Fruit fly (Drosophila melanogaster) whole organism, embryonic: ENCODE measurements around the gene CG9166.
A peak's percentile ranks its signal among the peaks of the same experiment; 100 is the strongest.

ENCODE experiments used
- Antp ChIP-seq: fragments of 200-800 bp; sonication (Bioruptor generic); optimal IDR thresholded peaks from 3 replicates; lab custom pipeline; 2016; ENCODE audit warnings: missing biosample characterization, missing genetic modification characterization
- CG10274 ChIP-seq: fragments of 200-800 bp; sonication (Bioruptor generic); optimal IDR thresholded peaks from 3 replicates; lab custom pipeline; 2017; ENCODE audit warnings: missing biosample characterization, mild to moderate bottlenecking, missing genetic modification characterization
- CG11456 ChIP-seq: fragments of 200-800 bp; sonication (Bioruptor generic); IDR thresholded peaks from 3 replicates; pipeline ENCODE4 v1.3.6; 2022; ENCODE audit warnings: missing biosample characterization, missing genetic modification characterization
- CG11504 ChIP-seq: fragments of 200-800 bp; sonication (Bioruptor generic); optimal IDR thresholded peaks from 3 replicates; lab custom pipeline; 2019; ENCODE audit warnings: missing biosample characterization, mild to moderate bottlenecking, missing genetic modification characterization, moderate library complexity
- CG11696 ChIP-seq: fragments of 200-800 bp; sonication (Bioruptor generic); IDR thresholded peaks from 2 replicates; pipeline ENCODE4 v1.3.6; 2022; ENCODE audit warnings: missing biosample characterization, missing genetic modification characterization
- CG12391 ChIP-seq: fragments of 200-800 bp; sonication (Bioruptor generic); optimal IDR thresholded peaks from 3 replicates; lab custom pipeline; 2018; ENCODE audit warnings: missing biosample characterization, mild to moderate bottlenecking, missing genetic modification characterization, moderate library complexity
- CG12769 ChIP-seq: fragments of 200-800 bp; sonication (Bioruptor generic); optimal IDR thresholded peaks from 2 replicates; lab custom pipeline; 2019; ENCODE audit warnings: missing biosample characterization, mild to moderate bottlenecking, missing genetic modification characterization, moderate library complexity
- CG13287 ChIP-seq: fragments of 200-800 bp; sonication (Bioruptor generic); IDR thresholded peaks from 2 replicates; pipeline ENCODE4 v1.3.6; 2022; ENCODE audit warnings: missing biosample characterization, missing genetic modification characterization; ENCODE audit not compliant: partially characterized antibody
- CG13775 ChIP-seq: fragments of 200-800 bp; sonication (Bioruptor generic); optimal IDR thresholded peaks from 3 replicates; lab custom pipeline; 2017; ENCODE audit warnings: missing biosample characterization, mild to moderate bottlenecking, missing genetic modification characterization
- CG14441 ChIP-seq: fragments of 200-800 bp; sonication (Bioruptor generic); IDR thresholded peaks from 2 replicates; pipeline ENCODE4 v1.3.6; 2022; ENCODE audit warnings: missing biosample characterization, missing genetic modification characterization
- CG15601 ChIP-seq: fragments of 200-800 bp; sonication (Bioruptor generic); optimal IDR thresholded peaks from 3 replicates; lab custom pipeline; 2019; ENCODE audit warnings: missing biosample characterization, mild to moderate bottlenecking, missing genetic modification characterization, moderate library complexity
- CG1647 ChIP-seq: fragments of 200-800 bp; sonication (Bioruptor generic); optimal IDR thresholded peaks from 3 replicates; lab custom pipeline; 2016; ENCODE audit warnings: missing biosample characterization, missing genetic modification characterization
- CG17361 ChIP-seq: fragments of 200-800 bp; sonication (Bioruptor generic); IDR thresholded peaks from 3 replicates; pipeline ENCODE4 v1.3.6; 2022; ENCODE audit warnings: missing biosample characterization, missing genetic modification characterization
- CG18476 ChIP-seq: fragments of 200-800 bp; sonication (Bioruptor generic); optimal IDR thresholded peaks from 2 replicates; lab custom pipeline; 2016; ENCODE audit warnings: missing biosample characterization, mild to moderate bottlenecking, missing genetic modification characterization
- CG2678 ChIP-seq: fragments of 200-800 bp; sonication (Bioruptor generic); optimal IDR thresholded peaks from 3 replicates; lab custom pipeline; 2019; ENCODE audit warnings: missing biosample characterization, mild to moderate bottlenecking, missing genetic modification characterization, moderate library complexity
- CG2875 ChIP-seq: fragments of 200-800 bp; sonication (Bioruptor generic); optimal IDR thresholded peaks from 2 replicates; lab custom pipeline; 2017; ENCODE audit warnings: missing biosample characterization, mild to moderate bottlenecking, missing genetic modification characterization, missing genetic modification reagents
- CG3065 ChIP-seq: fragments of 200-800 bp; sonication (Bioruptor generic); optimal IDR thresholded peaks from 2 replicates; lab custom pipeline; 2016; ENCODE audit warnings: missing biosample characterization, missing genetic modification characterization
- CG31388 ChIP-seq: fragments of 200-800 bp; sonication (Bioruptor generic); optimal IDR thresholded peaks from 2 replicates; lab custom pipeline; 2016; ENCODE audit warnings: missing biosample characterization, missing genetic modification characterization
- CG34376 ChIP-seq: fragments of 200-800 bp; sonication (Bioruptor generic); optimal IDR thresholded peaks from 2 replicates; lab custom pipeline; 2018; ENCODE audit warnings: missing biosample characterization, mild to moderate bottlenecking, missing genetic modification characterization
- CG3726 ChIP-seq: fragments of 200-800 bp; sonication (Bioruptor generic); IDR thresholded peaks from 3 replicates; pipeline ENCODE4, ENCODE4 v1.3.6; 2022; ENCODE audit warnings: missing biosample characterization, missing genetic modification characterization
- CG6689 ChIP-seq: fragments of 200-800 bp; sonication (Bioruptor generic); IDR thresholded peaks from 2 replicates; pipeline ENCODE4 v1.3.6; 2022; ENCODE audit warnings: missing biosample characterization, missing genetic modification characterization
- CG7745 ChIP-seq: fragments of 200-800 bp; sonication (Bioruptor generic); optimal IDR thresholded peaks from 2 replicates; lab custom pipeline; 2018; ENCODE audit warnings: missing biosample characterization, mild to moderate bottlenecking, missing genetic modification characterization, moderate library complexity
- CG9437 ChIP-seq: fragments of 200-800 bp; sonication (Bioruptor generic); optimal IDR thresholded peaks from 2 replicates; lab custom pipeline; 2018; ENCODE audit warnings: missing biosample characterization, mild to moderate bottlenecking, missing genetic modification characterization
- CG9876 ChIP-seq: fragments of 200-800 bp; sonication (Bioruptor generic); optimal IDR thresholded peaks from 2 replicates; lab custom pipeline; 2016; ENCODE audit warnings: missing biosample characterization, missing genetic modification characterization
- Camta ChIP-seq: fragments of 200-800 bp; sonication (Bioruptor generic); optimal IDR thresholded peaks from 2 replicates; lab custom pipeline; 2016; ENCODE audit warnings: missing biosample characterization, missing genetic modification characterization
- Chrac-16 ChIP-seq: fragments of 200-800 bp; sonication (Bioruptor generic); optimal IDR thresholded peaks from 3 replicates; lab custom pipeline; 2016; ENCODE audit warnings: missing biosample characterization, missing genetic modification characterization
- CrebB ChIP-seq: fragments of 200-800 bp; sonication (Bioruptor generic); optimal IDR thresholded peaks from 3 replicates; lab custom pipeline; 2018; ENCODE audit warnings: missing biosample characterization, mild to moderate bottlenecking, missing genetic modification characterization
- HmgD ChIP-seq: fragments of 200-800 bp; sonication (Bioruptor generic); optimal IDR thresholded peaks from 3 replicates; lab custom pipeline; 2016; ENCODE audit warnings: missing biosample characterization, missing genetic modification characterization
- Hr78 ChIP-seq, 2 experiments: fragments of 200-800 bp in 1 of 2; fragments of >200 bp in 1 of 2; sonication (Bioruptor generic) in 1 of 2; optimal IDR thresholded peaks; 2 replicates each; lab custom pipeline; 2017 to 2019; ENCODE audit warnings: missing biosample characterization in 2 of 2, missing genetic modification characterization in 2 of 2, mild to moderate bottlenecking in 1 of 2, moderate library complexity in 1 of 2
- NFAT ChIP-seq: fragments of 200-800 bp; sonication (Bioruptor generic); IDR thresholded peaks from 2 replicates; pipeline ENCODE4 v1.3.6; 2022; ENCODE audit warnings: missing biosample characterization, missing genetic modification characterization
- Opbp ChIP-seq: fragments of 200-800 bp; sonication (Bioruptor generic); IDR thresholded peaks from 3 replicates; pipeline ENCODE4 v1.3.6; 2022; ENCODE audit warnings: missing biosample characterization, missing genetic modification characterization; ENCODE audit not compliant: partially characterized antibody
- Rx ChIP-seq: fragments of 200-800 bp; sonication (Bioruptor generic); IDR thresholded peaks from 2 replicates; pipeline ENCODE4 v1.3.6; 2022; ENCODE audit warnings: missing biosample characterization, missing genetic modification characterization
- Six4 ChIP-seq: fragments of 200-800 bp; sonication (Bioruptor generic); optimal IDR thresholded peaks from 2 replicates; lab custom pipeline; 2016; ENCODE audit warnings: missing biosample characterization, missing genetic modification characterization
- Stat92E ChIP-seq, 3 experiments: fragments of >200 bp in 2 of 3; fragments of 200-800 bp in 1 of 3; sonication (Bioruptor generic) in 1 of 3; optimal IDR thresholded peaks; 2 replicates each; lab custom pipeline; 2017 to 2019; ENCODE audit warnings: missing biosample characterization in 3 of 3, missing genetic modification characterization in 3 of 3, mild to moderate bottlenecking in 1 of 3, moderate library complexity in 1 of 3
- al ChIP-seq: fragments of 200-800 bp; sonication (Bioruptor generic); IDR thresholded peaks from 2 replicates; pipeline ENCODE4 v1.3.6; 2022; ENCODE audit warnings: missing biosample characterization, missing genetic modification characterization
- bigmax ChIP-seq: fragments of 200-800 bp; sonication (Bioruptor generic); optimal IDR thresholded peaks from 2 replicates; lab custom pipeline; 2018; ENCODE audit warnings: missing biosample characterization, mild to moderate bottlenecking, missing genetic modification characterization
- h ChIP-seq: fragments of >200 bp; optimal IDR thresholded peaks from 2 replicates; lab custom pipeline; 2017
- hb ChIP-seq: fragments of 200-800 bp; sonication (Bioruptor generic); IDR thresholded peaks from 3 replicates; pipeline ENCODE4 v1.3.6; 2022; ENCODE audit warnings: missing biosample characterization, missing genetic modification characterization; ENCODE audit not compliant: partially characterized antibody
- hbn ChIP-seq: fragments of 200-800 bp; sonication (Bioruptor generic); IDR thresholded peaks from 2 replicates; pipeline ENCODE4 v1.3.6; 2022; ENCODE audit warnings: missing biosample characterization, missing genetic modification characterization; ENCODE audit not compliant: partially characterized antibody
- lilli ChIP-seq: fragments of 200-800 bp; sonication (Bioruptor generic); optimal IDR thresholded peaks from 3 replicates; lab custom pipeline; 2016; ENCODE audit warnings: missing biosample characterization, missing genetic modification characterization
- lola ChIP-seq, 3 experiments: fragments of >200 bp in 2 of 3; fragments of 200-800 bp in 1 of 3; sonication (Bioruptor generic) in 1 of 3; optimal IDR thresholded peaks; 2 replicates each; lab custom pipeline; 2017 to 2019; ENCODE audit warnings: missing biosample characterization in 3 of 3, missing genetic modification characterization in 3 of 3, mild to moderate bottlenecking in 1 of 3, moderate library complexity in 1 of 3
- mam ChIP-seq: fragments of 200-800 bp; sonication (Bioruptor generic); optimal IDR thresholded peaks from 3 replicates; lab custom pipeline; 2016; ENCODE audit warnings: missing biosample characterization, missing genetic modification characterization
- nmo ChIP-seq: fragments of 200-800 bp; sonication (Bioruptor generic); optimal IDR thresholded peaks from 2 replicates; lab custom pipeline; 2018; ENCODE audit warnings: missing biosample characterization, mild to moderate bottlenecking, missing genetic modification characterization, moderate library complexity
- pan ChIP-seq, 4 experiments: fragments of >200 bp in 3 of 4; fragments of 200-800 bp in 1 of 4; sonication (Bioruptor generic) in 1 of 4; optimal IDR thresholded peaks in 3 of 4; IDR thresholded peaks in 1 of 4; 2 replicates each; pipeline versions ENCODE4 v1.3.6 to Lab custom; 2017 to 2022; ENCODE audit warnings: missing biosample characterization in 2 of 4, missing genetic modification characterization in 2 of 4, mixed read lengths in 1 of 4
- pb ChIP-seq: fragments of 200-800 bp; sonication (Bioruptor generic); optimal IDR thresholded peaks from 3 replicates; lab custom pipeline; 2016; ENCODE audit warnings: missing biosample characterization, missing genetic modification characterization
- slou ChIP-seq: fragments of 200-800 bp; sonication (Bioruptor generic); optimal IDR thresholded peaks from 3 replicates; lab custom pipeline; 2016; ENCODE audit warnings: missing biosample characterization, missing genetic modification characterization
- toy ChIP-seq: fragments of 200-800 bp; sonication (Bioruptor generic); IDR thresholded peaks from 2 replicates; pipeline ENCODE4 v1.3.6; 2022; ENCODE audit warnings: missing biosample characterization, missing genetic modification characterization
- trem ChIP-seq: fragments of 200-800 bp; optimal IDR thresholded peaks from 3 replicates; lab custom pipeline; 2019; ENCODE audit warnings: missing biosample characterization, mild to moderate bottlenecking, missing genetic modification characterization, moderate library complexity
- usp ChIP-seq: fragments of >200 bp; optimal IDR thresholded peaks from 2 replicates; lab custom pipeline; 2017; ENCODE audit warnings: missing biosample characterization, missing genetic modification characterization

The CG9166 gene

DNA sequence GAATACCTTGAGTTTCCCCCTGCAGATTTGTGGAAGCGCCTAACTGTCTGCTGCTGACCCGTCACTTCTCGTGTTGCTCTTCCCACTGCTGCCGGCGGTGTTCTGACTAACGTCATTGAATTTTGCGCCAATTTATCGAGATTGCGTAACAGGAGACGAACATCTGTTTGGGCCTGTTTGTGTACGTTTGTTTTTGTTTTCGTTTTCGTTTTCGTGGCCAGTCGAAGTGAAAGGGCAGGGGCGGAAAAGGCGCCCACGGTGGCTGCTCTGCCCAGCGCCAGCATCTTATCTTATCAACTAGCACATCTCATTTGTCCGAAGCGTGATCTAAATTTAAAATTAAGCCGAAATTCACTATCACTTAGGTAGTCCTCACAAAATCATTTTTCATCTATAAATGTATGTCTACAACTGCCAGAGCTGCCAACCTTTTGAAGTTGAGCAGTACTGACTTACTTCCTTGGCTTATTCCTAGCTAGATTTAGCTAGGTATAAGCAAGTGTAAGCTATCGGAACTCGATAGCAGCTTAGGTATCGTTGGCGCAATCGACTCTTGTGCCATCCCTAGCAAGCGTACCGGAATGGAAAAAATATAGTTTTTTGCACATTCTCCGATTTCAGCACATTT, 43.8 kb upstream of the CG9166 start, which contains the start of the genes Ctr9 and Nt5a (continued):
- TF ChIP-seq CG1647 (GFP tag; lab: Kevin White, UChicago) (peak; percentile 50), h (lab: Kevin White, UChicago) (no peak), pan (optimal IDR thresholded peaks at IDR 0.05; lab: Kevin White, UChicago) (no peak), pan (GFP tag; optimal IDR thresholded peaks at IDR 0.05 in 1 of 2, IDR thresholded peaks at IDR 0.05 in 1 of 2) (no peak), Hr78 (GFP tag; optimal IDR thresholded peaks at IDR 0.05; lab: Kevin White, UChicago) (peak in 1 of 2 experiments; percentile 42), CG11504 (tag; lab: Kevin White, UChicago) (no peak), CG12769 (tag; lab: Kevin White, UChicago) (peak; percentile 82), CG17361 (no peak; the same call in 2 of the 3 replicates), NFAT (peak; percentile 88), CG18476 (GFP tag; lab: Kevin White, UChicago) (no peak), lilli (GFP tag; lab: Kevin White, UChicago) (peak; percentile 85), CG13287 (GFP tag; lab: Robert Waterston, UW) (peak; percentile 87), bigmax (GFP tag; lab: Kevin White, UChicago) (no peak), trem (tag; lab: Kevin White, UChicago) (peak; percentile 99), CG14441 (GFP tag; lab: Robert Waterston, UW) (no peak), CG12391 (tag; lab: Kevin White, UChicago) (peak; percentile 61), slou (no peak), lola (GFP tag; optimal IDR thresholded peaks at IDR 0.05; lab: Kevin White, UChicago) (peak in 1 of 3 experiments; percentile 16), al (GFP tag; lab: Robert Waterston, UW) (peak; percentile 32; the same call in 1 of the 2 replicates), Antp (peak; percentile 76), CG9876 (GFP tag; lab: Kevin White, UChicago) (peak; percentile 44), CG15601 (tag; lab: Kevin White, UChicago) (peak; percentile 62), Rx (GFP tag; lab: Robert Waterston, UW) (no peak), CG2678 (tag; lab: Kevin White, UChicago) (no peak), toy (GFP tag; lab: Robert Waterston, UW) (no peak), CG13775 (GFP tag; lab: Kevin White, UChicago) (peak; percentile 61), CG7745 (tag; lab: Kevin White, UChicago) (no peak), Camta (GFP tag; lab: Kevin White, UChicago) (no peak), CG34376 (GFP tag; lab: Kevin White, UChicago) (peak; percentile 70), mam (GFP tag; lab: Kevin White, UChicago) (peak; percentile 81), Stat92E (GFP tag; optimal IDR thresholded peaks at IDR 0.05; lab: Kevin White, UChicago) (peak in 1 of 3 experiments; percentile 29), CG3726 (GFP tag; lab: Robert Waterston, UW) (no peak), CG3065 (no peak), CG6689 (GFP tag; lab: Robert Waterston, UW) (no peak), pb (peak; percentile 5), Six4 (GFP tag; lab: Kevin White, UChicago) (peak; percentile 8), CG11696 (GFP tag; lab: Robert Waterston, UW) (no peak), CG31388 (no peak), CG9437 (GFP tag; lab: Kevin White, UChicago) (no peak), Opbp (GFP tag; lab: Robert Waterston, UW) (peak; percentile 88), Chrac-16 (GFP tag; lab: Kevin White, UChicago) (peak; percentile 59), CG2875 (GFP tag; lab: Kevin White, UChicago) (no peak), HmgD (peak; percentile 41), hb (no peak; the same call in 2 of the 3 replicates), usp (GFP tag; lab: Kevin White, UChicago) (no peak), CG10274 (GFP tag; lab: Kevin White, UChicago) (no peak), CG11456 (GFP tag; lab: Robert Waterston, UW) (peak; percentile 81), hbn (GFP tag; lab: Robert Waterston, UW) (peak; percentile 56), nmo (peak; percentile 67), CrebB (peak; percentile 48)
